Worm (Caenorhabditis elegans): ENCODE results near the gene T01B6.1.

T01B6.1 gene

DNA sequence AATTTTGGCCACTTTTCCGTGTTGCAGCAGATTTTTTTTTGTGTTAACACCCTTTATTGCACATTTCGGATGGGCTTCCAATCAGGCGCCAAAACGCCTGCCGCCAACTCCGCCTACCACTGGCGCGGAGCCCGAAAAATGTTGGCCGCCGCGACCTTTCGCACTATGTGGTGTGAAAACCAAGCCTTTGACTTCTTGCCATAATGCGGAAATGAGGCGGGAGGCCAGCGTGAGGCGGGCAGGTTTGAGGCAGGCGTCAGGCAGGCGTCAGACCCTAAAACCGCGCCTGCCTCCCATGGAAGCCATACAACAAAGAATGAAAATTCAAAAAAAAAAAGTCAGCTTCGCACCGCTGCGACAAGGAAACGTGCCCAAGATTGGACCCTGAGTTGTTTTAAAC, 18.6 kb upstream of the T01B6.1 start:
- TF ChIP-seq ceh-82 (tag; optimal IDR thresholded peaks at IDR 0.05) (no peak), snpc-1.2 (GFP tag; IDR thresholded peaks at IDR 0.05) (no peak), F49E8.2 (tag; optimal IDR thresholded peaks at IDR 0.05; ENCODE audit: borderline replicate concordance) (no peak), aha-1 (tag) (peak; percentile 14), rbr-2 (tag; optimal IDR thresholded peaks at IDR 0.05) (no peak), aly-2 (tag; optimal IDR thresholded peaks at IDR 0.05) (no peak), mep-1 (tag; optimal IDR thresholded peaks at IDR 0.05) (no peak), ZK337.2 (GFP tag; IDR thresholded peaks at IDR 0.05) (no peak), zip-2 (tag; optimal IDR thresholded peaks at IDR 0.05) (no peak), spr-1 (tag; optimal IDR thresholded peaks at IDR 0.05) (no peak), ceh-44 (GFP tag; IDR thresholded peaks at IDR 0.05) (no peak), ztf-11 (tag; optimal IDR thresholded peaks at IDR 0.05) (no peak), hif-1 (tag; optimal IDR thresholded peaks at IDR 0.05) (no peak), Y105C5A.15 (GFP tag; IDR thresholded peaks at IDR 0.05) (no peak), unc-39 (tag; optimal IDR thresholded peaks at IDR 0.05) (no peak), lin-13 (GFP tag; optimal IDR thresholded peaks at IDR 0.05) (no peak), hmg-1.1 (GFP tag; IDR thresholded peaks at IDR 0.05) (no peak), set-16 (GFP tag; IDR thresholded peaks at IDR 0.05) (peak; percentile 73), nhr-10 (tag; optimal IDR thresholded peaks at IDR 0.05) (no peak), egl-43 (GFP tag; IDR thresholded peaks at IDR 0.05) (0 out of 2 replicates have a peak, but pooled peaks have one; percentile 18), saeg-2 (GFP tag; IDR thresholded peaks at IDR 0.05) (no peak), egl-27 (tag; optimal IDR thresholded peaks at IDR 0.05) (no peak), nhr-237 (tag; optimal IDR thresholded peaks at IDR 0.05) (no peak), nhr-111 (GFP tag; optimal IDR thresholded peaks at IDR 0.05) (no peak), attf-4 (tag; optimal IDR thresholded peaks at IDR 0.05) (no peak), Y5F2A.4 (GFP tag; optimal IDR thresholded peaks at IDR 0.05) (no peak)

DNA sequence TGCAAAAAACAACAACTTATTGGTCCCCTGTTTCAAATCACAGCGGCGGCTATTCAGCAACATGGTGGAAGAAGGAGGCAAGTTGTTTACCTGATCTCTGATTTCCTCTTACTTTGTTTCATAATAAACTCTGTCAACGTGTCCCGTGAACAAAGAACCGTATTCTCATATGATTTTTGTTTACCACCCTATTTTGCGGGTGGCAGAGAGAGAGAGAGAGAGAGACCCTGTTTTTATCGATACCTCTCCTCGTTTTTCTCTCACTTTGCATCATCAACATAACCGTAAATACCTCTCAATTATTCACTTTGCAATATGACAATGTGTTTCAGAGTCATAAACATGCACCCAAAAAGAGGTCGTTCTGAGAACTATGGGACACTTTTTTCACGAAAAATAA, 18.0 kb upstream of the T01B6.1 start:
- TF ChIP-seq aha-1 (tag) (peak; percentile 34), php-3 (GFP tag; IDR thresholded peaks at IDR 0.05) (no peak), daf-16 (GFP tag; optimal IDR thresholded peaks at IDR 0.05) (no peak), daf-16 (tag; optimal IDR thresholded peaks at IDR 0.05) (peak; percentile 99), nhr-77 (tag; optimal IDR thresholded peaks at IDR 0.05) (peak; percentile 30), lin-39 (tag; optimal IDR thresholded peaks at IDR 0.05) (no peak), nhr-28 (tag; optimal IDR thresholded peaks at IDR 0.05) (peak; percentile 59), dve-1 (tag; optimal IDR thresholded peaks at IDR 0.05; ENCODE audit: insufficient read depth) (peak; percentile 8), egl-27 (tag; optimal IDR thresholded peaks at IDR 0.05) (no peak), hlh-30 (tag; optimal IDR thresholded peaks at IDR 0.05; ENCODE audit: insufficient read depth) (peak; percentile 53), nhr-111 (GFP tag; optimal IDR thresholded peaks at IDR 0.05) (no peak)

DNA sequence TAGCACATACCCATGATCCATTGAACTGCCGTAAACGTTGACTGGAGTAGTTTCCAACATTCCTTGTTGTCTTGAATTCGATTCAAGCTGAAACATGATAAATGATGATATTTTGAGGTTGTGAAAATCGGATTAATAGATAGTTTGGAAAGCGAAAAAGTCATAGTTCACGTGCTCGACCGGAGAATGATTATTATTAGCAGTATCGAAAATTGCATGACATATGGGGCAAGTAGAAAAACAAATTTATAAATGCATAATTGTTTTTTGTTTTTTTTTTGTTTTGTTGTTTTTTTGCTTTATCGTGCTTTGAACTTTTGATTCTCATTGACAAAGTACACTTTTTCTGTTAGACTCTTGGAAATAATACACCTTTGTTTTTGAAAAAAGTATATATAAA, 16.2 kb upstream of the T01B6.1 start, which contains the start of gene aakg-4:
Gene aakg-4 (minus strand): TSS at position 101 of the 400 bp plus-strand sequence.
- TF ChIP-seq nhr-76 (tag; optimal IDR thresholded peaks at IDR 0.05): no peak

DNA sequence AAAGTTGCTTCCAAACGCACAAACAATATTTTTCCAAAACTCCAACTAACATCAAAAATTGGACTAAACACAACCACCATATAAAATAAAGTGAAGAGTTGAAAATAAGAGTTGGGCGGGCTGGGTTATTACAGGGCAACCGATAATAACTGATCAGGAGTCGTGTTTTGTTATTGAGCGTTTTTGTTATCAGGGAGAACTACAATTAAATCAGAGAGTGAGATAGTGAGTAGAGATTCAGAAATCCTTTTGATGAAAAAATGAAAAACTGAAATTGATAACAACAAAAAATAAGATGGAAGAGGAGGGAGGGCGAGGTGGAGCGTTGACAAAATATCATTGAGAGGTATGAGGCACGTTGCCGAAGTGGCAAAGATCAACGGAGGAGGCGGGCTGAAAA, 14.9 kb upstream of the T01B6.1 start:
- TF ChIP-seq unc-62 (GFP tag; optimal IDR thresholded peaks at IDR 0.05 in 1 of 2) (peak in 1 of 2 experiments; percentile 16), unc-62 (tag; optimal IDR thresholded peaks at IDR 0.05) (no peak), pqm-1 (tag; optimal IDR thresholded peaks at IDR 0.05) (peak; percentile 86), zfp-3 (GFP tag; conservative IDR thresholded peaks at IDR 0.05) (no peak), nhr-28 (tag; optimal IDR thresholded peaks at IDR 0.05) (peak; percentile 73), fos-1 (tag; optimal IDR thresholded peaks at IDR 0.05) (no peak), nhr-77 (tag; optimal IDR thresholded peaks at IDR 0.05) (peak; percentile 12), dve-1 (tag; optimal IDR thresholded peaks at IDR 0.05; ENCODE audit: insufficient read depth) (peak; percentile 82), daf-16 (GFP tag; optimal IDR thresholded peaks at IDR 0.05) (no peak), daf-16 (tag; optimal IDR thresholded peaks at IDR 0.05) (peak; percentile 97), fkh-10 (GFP tag; optimal IDR thresholded peaks at IDR 0.05) (no peak), hlh-11 (tag; optimal IDR thresholded peaks at IDR 0.05) (peak; percentile 24)

Measured in whole organism, L4 larva.